Fruit fly (Drosophila melanogaster): ENCODE measurements around the gene brk.
A peak's percentile ranks its signal among the peaks of the same experiment; 100 is the strongest.

Gene brk

DNA sequence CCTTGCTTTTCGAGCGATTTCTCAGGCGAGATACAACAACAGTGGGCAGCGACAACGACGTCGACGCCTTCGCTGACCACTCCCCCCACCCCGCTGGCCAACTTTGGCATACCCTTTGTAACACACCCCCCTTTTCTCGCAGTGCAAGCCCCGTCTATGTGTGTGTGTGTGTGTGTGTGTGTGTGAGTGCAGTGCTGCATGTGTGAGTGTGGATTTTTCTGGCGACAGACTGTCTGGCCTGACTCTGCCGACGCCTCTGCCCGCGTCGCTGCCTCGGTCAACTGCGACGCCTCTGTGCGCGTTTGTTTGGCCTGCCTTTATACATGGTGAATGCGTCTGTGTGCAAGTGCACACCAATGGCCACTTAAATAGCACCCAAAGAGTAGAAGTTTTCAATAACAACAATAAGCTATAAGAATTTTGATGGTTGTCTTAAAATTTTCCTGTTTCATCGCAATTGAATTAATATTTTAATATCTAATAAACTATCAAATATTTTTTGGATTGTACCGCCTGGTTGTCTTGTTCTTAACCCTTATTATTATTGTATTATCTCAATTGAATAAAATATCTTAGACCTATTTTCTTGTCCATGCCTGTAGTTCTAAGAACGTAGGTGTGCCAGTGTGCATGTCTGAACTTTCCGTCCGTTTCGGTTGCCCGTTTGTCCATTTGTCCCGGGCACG lies 13.7 kb upstream of the brk start (continued):
- TF ChIP-seq CG34376 (GFP tag; optimal IDR thresholded peaks at IDR 0.05) (peak; percentile 41), gcm2 (GFP tag; optimal IDR thresholded peaks at IDR 0.05) (no peak), mam (GFP tag; optimal IDR thresholded peaks at IDR 0.05) (no peak), CG9876 (GFP tag; optimal IDR thresholded peaks at IDR 0.05) (no peak), CG15269 (tag; optimal IDR thresholded peaks at IDR 0.05) (peak; percentile 88), Rfx (GFP tag; IDR thresholded peaks at IDR 0.05) (no peak; the same call in none of the 2 replicates), wdn (GFP tag; IDR thresholded peaks at IDR 0.05) (no peak), az2 (GFP tag; optimal IDR thresholded peaks at IDR 0.05) (peak; percentile 89), C15 (GFP tag; IDR thresholded peaks at IDR 0.05) (0 out of 3 replicates have a peak, but pooled peaks have one; percentile 9), peb (GFP tag; IDR thresholded peaks at IDR 0.05) (peak; percentile 87), zfh1 (GFP tag; IDR thresholded peaks at IDR 0.05) (peak; percentile 89), CG13123 (GFP tag; optimal IDR thresholded peaks at IDR 0.05) (peak; percentile 29), ken (GFP tag; IDR thresholded peaks at IDR 0.05) (peak; percentile 75; the same call in 2 of the 3 replicates), slbo (GFP tag; IDR thresholded peaks at IDR 0.05) (peak; percentile 32; the same call in 1 of the 2 replicates), Sry-β (GFP tag; optimal IDR thresholded peaks at IDR 0.05) (peak; percentile 60), CG10654 (GFP tag; optimal IDR thresholded peaks at IDR 0.05) (peak; percentile 58), Dip3 (GFP tag; optimal IDR thresholded peaks at IDR 0.05) (no peak), kay (GFP tag; optimal IDR thresholded peaks at IDR 0.05) (peak; percentile 30)

- TF ChIP-seq NK7.1 (GFP tag; optimal IDR thresholded peaks at IDR 0.05) (no peak), CG4424 (GFP tag; optimal IDR thresholded peaks at IDR 0.05) (no peak), knrl (GFP tag; IDR thresholded peaks at IDR 0.05; ENCODE audit: partially characterized antibody) (no peak), MBD-R2 (GFP tag; IDR thresholded peaks at IDR 0.05) (no peak), toy (GFP tag; IDR thresholded peaks at IDR 0.05) (no peak), CG33213 (GFP tag; optimal IDR thresholded peaks at IDR 0.05) (no peak), kni (GFP tag; optimal IDR thresholded peaks at IDR 0.05) (peak; percentile 79), Kr (GFP tag; optimal IDR thresholded peaks at IDR 0.05) (no peak), grn (GFP tag; optimal IDR thresholded peaks at IDR 0.05) (peak; percentile 83), Med (GFP tag) (peak; percentile 55), CG31441 (GFP tag; IDR thresholded peaks at IDR 0.05) (no peak), nerfin-1 (tag; optimal IDR thresholded peaks at IDR 0.05) (no peak), sd (tag; optimal IDR thresholded peaks at IDR 0.05) (peak; percentile 7)
These were observed 11.8 kb upstream of the brk start for dm6 chrX:7295973-7296372.

DNA sequence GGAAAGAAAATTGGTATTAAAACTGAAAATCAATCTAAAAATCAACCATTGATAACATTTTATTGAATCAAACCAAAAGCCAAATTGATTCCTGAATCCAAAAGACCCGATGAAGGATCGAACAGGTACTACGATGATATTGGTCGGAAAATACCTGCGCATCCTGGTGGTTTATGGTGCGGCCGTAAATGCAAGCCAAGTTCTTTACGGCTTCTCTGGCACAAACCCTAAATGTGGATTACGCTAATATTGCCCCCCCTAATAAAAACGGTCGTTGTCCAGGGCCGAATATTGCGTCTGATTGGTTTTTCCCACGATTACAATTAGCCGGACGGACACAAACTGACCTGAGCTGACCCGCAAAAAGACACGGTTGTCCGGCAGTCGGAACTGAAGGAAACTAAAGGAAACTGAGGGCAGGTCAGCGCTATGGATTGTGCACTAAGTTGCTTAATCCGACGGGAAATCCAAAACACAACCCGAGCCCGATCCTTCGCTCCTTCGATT lies 11.0 kb upstream of the brk start:
- no peak for TF ChIP-seq psq (GFP tag; optimal IDR thresholded peaks at IDR 0.05)
- no peak for TF ChIP-seq fd102C (GFP tag; optimal IDR thresholded peaks at IDR 0.05)
- TF ChIP-seq zen2 (GFP tag; IDR thresholded peaks at IDR 0.05; ENCODE audit: partially characterized antibody), result no peak
- TF ChIP-seq zen (tag; optimal IDR thresholded peaks at IDR 0.05), result peak; percentile 56
- TF ChIP-seq CG1832 (GFP tag; optimal IDR thresholded peaks at IDR 0.05), result no peak
- no peak for TF ChIP-seq CG16813 (GFP tag; IDR thresholded peaks at IDR 0.05; ENCODE audit: partially characterized antibody)
- TF ChIP-seq MBD-R2 (GFP tag; IDR thresholded peaks at IDR 0.05), result no peak
- TF ChIP-seq ttk (GFP tag; IDR thresholded peaks at IDR 0.05), result no peak
- TF ChIP-seq pros (GFP tag; optimal IDR thresholded peaks at IDR 0.05), result no peak
- TF ChIP-seq CG7556 (GFP tag; optimal IDR thresholded peaks at IDR 0.05), result no peak
- no peak for TF ChIP-seq hth (optimal IDR thresholded peaks at IDR 0.05)
- TF ChIP-seq CG15479 (GFP tag; optimal IDR thresholded peaks at IDR 0.05), result peak; percentile 70
- TF ChIP-seq Spps (tag; optimal IDR thresholded peaks at IDR 0.05), result no peak
- TF ChIP-seq tll (GFP tag; optimal IDR thresholded peaks at IDR 0.05), result peak in 1 of 2 experiments; percentile 85
- TF ChIP-seq CG7271 (tag; optimal IDR thresholded peaks at IDR 0.05), result peak; percentile 76
- no peak for TF ChIP-seq CG16863 (GFP tag; optimal IDR thresholded peaks at IDR 0.05)
- no peak for TF ChIP-seq dpn (GFP tag; optimal IDR thresholded peaks at IDR 0.05)
- TF ChIP-seq cad (GFP tag; optimal IDR thresholded peaks at IDR 0.05), result peak; percentile 97
- TF ChIP-seq Camta (GFP tag; optimal IDR thresholded peaks at IDR 0.05), result no peak
